Worm (Caenorhabditis elegans) whole organism, L2 larva: ENCODE measurements around the gene T20G5.8.

Source experiments
- C34F6.9 ChIP-seq: fragments of 150-350 bp; optimal IDR thresholded peaks from 2 replicates; lab custom pipeline; 2014; ENCODE audit warnings: missing biosample characterization, missing genetic modification characterization
- F13H6.1 ChIP-seq: sonication (generic microtip); optimal IDR thresholded peaks from 2 replicates; lab custom pipeline; 2016; ENCODE audit warnings: missing genetic modification characterization, missing compliant biosample characterization
- R02D3.7 ChIP-seq: fragments of 150-350 bp; optimal IDR thresholded peaks from 2 replicates; lab custom pipeline; 2014; ENCODE audit warnings: missing biosample characterization, missing genetic modification characterization
- Y55F3AM.14 ChIP-seq: fragments of 200-800 bp; sonication (Bioruptor generic); optimal IDR thresholded peaks from 2 replicates; lab custom pipeline; 2018; ENCODE audit warnings: mild to moderate bottlenecking, missing genetic modification characterization, missing compliant biosample characterization
- alr-1 ChIP-seq: fragments of 150-350 bp; optimal IDR thresholded peaks from 2 replicates; lab custom pipeline; 2014; ENCODE audit warnings: missing biosample characterization, missing genetic modification characterization
- blmp-1 ChIP-seq: sonication (generic microtip); optimal IDR thresholded peaks from 2 replicates; lab custom pipeline; 2017; ENCODE audit warnings: missing genetic modification characterization, mild to moderate bottlenecking, missing compliant biosample characterization, antibody characterized with exemption, moderate library complexity; ENCODE audit not compliant: insufficient read depth
- ceh-16 ChIP-seq: fragments of 150-350 bp; optimal IDR thresholded peaks from 2 replicates; lab custom pipeline; 2014; ENCODE audit warnings: missing biosample characterization, missing genetic modification characterization
- ceh-82 ChIP-seq: fragments of 150-350 bp; optimal IDR thresholded peaks from 2 replicates; lab custom pipeline; 2014; ENCODE audit warnings: missing biosample characterization, missing genetic modification characterization
- crh-2 ChIP-seq: sonication (generic microtip); optimal IDR thresholded peaks from 2 replicates; lab custom pipeline; 2017; ENCODE audit warnings: missing biosample characterization, missing genetic modification characterization
- dmd-4 ChIP-seq: sonication (generic microtip); optimal IDR thresholded peaks from 2 replicates; lab custom pipeline; 2017; ENCODE audit warnings: missing biosample characterization, missing genetic modification characterization
- egl-27 ChIP-seq: sonication (generic microtip); optimal IDR thresholded peaks from 3 replicates; lab custom pipeline; 2017; ENCODE audit warnings: missing biosample characterization, missing genetic modification reagents, missing genetic modification characterization
- elt-1 ChIP-seq: fragments of 150-350 bp; optimal IDR thresholded peaks from 2 replicates; lab custom pipeline; 2014; ENCODE audit warnings: missing biosample characterization, missing genetic modification characterization
- elt-3 ChIP-seq: sonication (generic microtip); optimal IDR thresholded peaks from 2 replicates; lab custom pipeline; 2017; ENCODE audit warnings: missing biosample characterization, missing genetic modification characterization
- gmeb-1 ChIP-seq: fragments of 150-350 bp; optimal IDR thresholded peaks from 2 replicates; lab custom pipeline; 2014; ENCODE audit warnings: missing biosample characterization, missing genetic modification characterization
- lin-11 ChIP-seq: fragments of 150-350 bp; sonication (generic microtip); optimal IDR thresholded peaks from 2 replicates; lab custom pipeline; 2014; ENCODE audit warnings: missing biosample characterization, missing genetic modification characterization, inconsistent platforms, mixed read lengths
- lin-13 ChIP-seq: fragments of 150-350 bp; optimal IDR thresholded peaks from 2 replicates; lab custom pipeline; 2014; ENCODE audit warnings: missing biosample characterization, missing genetic modification reagents, missing genetic modification characterization
- lin-39 ChIP-seq: fragments of 150-350 bp; optimal IDR thresholded peaks from 2 replicates; lab custom pipeline; 2014; ENCODE audit warnings: missing biosample characterization, missing genetic modification reagents, missing genetic modification characterization
- lsy-2 ChIP-seq, 2 experiments: fragments of 150-350 bp in 1 of 2; sonication (generic microtip) in 1 of 2; optimal IDR thresholded peaks; 2 replicates each; lab custom pipeline; 2014 to 2017; ENCODE audit warnings: missing biosample characterization in 2 of 2, missing genetic modification characterization in 2 of 2
- mab-5 ChIP-seq: fragments of 150-350 bp; optimal IDR thresholded peaks from 2 replicates; lab custom pipeline; 2014; ENCODE audit warnings: missing biosample characterization, missing genetic modification characterization
- mdl-1 ChIP-seq, 2 experiments: fragments of 150-350 bp in 1 of 2; sonication (generic microtip) in 1 of 2; optimal IDR thresholded peaks; 2 replicates each; lab custom pipeline; 2017; ENCODE audit warnings: missing biosample characterization in 2 of 2, missing genetic modification characterization in 2 of 2
- nhr-10 ChIP-seq: sonication (generic microtip); optimal IDR thresholded peaks from 2 replicates; lab custom pipeline; 2017; ENCODE audit warnings: missing biosample characterization, missing genetic modification characterization
- nhr-11 ChIP-seq: fragments of 150-350 bp; optimal IDR thresholded peaks from 2 replicates; lab custom pipeline; 2014; ENCODE audit warnings: missing biosample characterization, missing genetic modification characterization
- nhr-12 ChIP-seq: fragments of 150-350 bp; optimal IDR thresholded peaks from 2 replicates; lab custom pipeline; 2014; ENCODE audit warnings: missing biosample characterization, missing genetic modification characterization
- nhr-129 ChIP-seq: fragments of 150-350 bp; optimal IDR thresholded peaks from 2 replicates; lab custom pipeline; 2014; ENCODE audit warnings: missing biosample characterization, missing genetic modification characterization
- nhr-21 ChIP-seq: fragments of 150-350 bp; optimal IDR thresholded peaks from 2 replicates; lab custom pipeline; 2014; ENCODE audit warnings: missing biosample characterization, missing genetic modification characterization
- nhr-237 ChIP-seq: fragments of 150-350 bp; optimal IDR thresholded peaks from 2 replicates; lab custom pipeline; 2014; ENCODE audit warnings: missing biosample characterization, missing genetic modification characterization
- nhr-25 ChIP-seq: fragments of 150-350 bp; sonication (generic microtip); optimal IDR thresholded peaks from 3 replicates; lab custom pipeline; 2014; ENCODE audit warnings: missing biosample characterization, missing genetic modification characterization
- nhr-6 ChIP-seq: fragments of 150-350 bp; optimal IDR thresholded peaks from 2 replicates; lab custom pipeline; 2014; ENCODE audit warnings: missing biosample characterization, missing genetic modification characterization
- nhr-77 ChIP-seq: fragments of 150-350 bp; optimal IDR thresholded peaks from 2 replicates; lab custom pipeline; 2014; ENCODE audit warnings: missing biosample characterization, missing genetic modification characterization
- peb-1 ChIP-seq: fragments of 150-350 bp; optimal IDR thresholded peaks from 2 replicates; lab custom pipeline; 2014; ENCODE audit warnings: missing biosample characterization, missing genetic modification characterization
- sem-4 ChIP-seq: fragments of 150-350 bp; optimal IDR thresholded peaks from 2 replicates; lab custom pipeline; 2014; ENCODE audit warnings: missing biosample characterization, missing genetic modification reagents, missing genetic modification characterization
- skn-1 ChIP-seq: sonication (generic microtip); optimal IDR thresholded peaks from 2 replicates; lab custom pipeline; 2017; ENCODE audit warnings: missing biosample characterization, missing genetic modification characterization
- sma-3 ChIP-seq: sonication (generic microtip); optimal IDR thresholded peaks from 2 replicates; lab custom pipeline; 2016; ENCODE audit warnings: missing genetic modification reagents, missing genetic modification characterization, missing compliant biosample characterization
- sma-9 ChIP-seq, 2 experiments: fragments of 150-350 bp in 1 of 2; sonication (generic microtip) in 1 of 2; optimal IDR thresholded peaks; 2 replicates each; lab custom pipeline; 2014 to 2016; ENCODE audit warnings: missing genetic modification characterization in 2 of 2, mild to moderate bottlenecking in 1 of 2, missing biosample characterization in 1 of 2, missing compliant biosample characterization in 1 of 2, missing genetic modification reagents in 1 of 2, moderate library complexity in 1 of 2
- snpc-4 ChIP-seq: fragments of 150-350 bp; optimal IDR thresholded peaks from 2 replicates; lab custom pipeline; 2014; ENCODE audit warnings: missing biosample characterization, missing genetic modification characterization
- unc-39 ChIP-seq: fragments of 150-350 bp; optimal IDR thresholded peaks from 2 replicates; lab custom pipeline; 2014; ENCODE audit warnings: missing biosample characterization, missing genetic modification characterization
- unc-55 ChIP-seq: fragments of 150-350 bp; sonication (generic microtip); optimal IDR thresholded peaks from 3 replicates; lab custom pipeline; 2014; ENCODE audit warnings: missing biosample characterization, missing genetic modification reagents, missing genetic modification characterization
- zag-1 ChIP-seq: fragments of 150-350 bp; optimal IDR thresholded peaks from 2 replicates; lab custom pipeline; 2014; ENCODE audit warnings: missing biosample characterization, missing genetic modification characterization
- ztf-1 ChIP-seq: fragments of 200-800 bp; sonication (Bioruptor generic); conservative IDR thresholded peaks from 2 replicates; pipeline ENCODE4 v1.3.6; 2022; ENCODE audit warnings: missing genetic modification characterization, missing compliant biosample characterization
- ztf-11 ChIP-seq: sonication (generic microtip); optimal IDR thresholded peaks from 2 replicates; lab custom pipeline; 2017; ENCODE audit warnings: missing biosample characterization, missing genetic modification characterization

The T20G5.8 gene

DNA sequence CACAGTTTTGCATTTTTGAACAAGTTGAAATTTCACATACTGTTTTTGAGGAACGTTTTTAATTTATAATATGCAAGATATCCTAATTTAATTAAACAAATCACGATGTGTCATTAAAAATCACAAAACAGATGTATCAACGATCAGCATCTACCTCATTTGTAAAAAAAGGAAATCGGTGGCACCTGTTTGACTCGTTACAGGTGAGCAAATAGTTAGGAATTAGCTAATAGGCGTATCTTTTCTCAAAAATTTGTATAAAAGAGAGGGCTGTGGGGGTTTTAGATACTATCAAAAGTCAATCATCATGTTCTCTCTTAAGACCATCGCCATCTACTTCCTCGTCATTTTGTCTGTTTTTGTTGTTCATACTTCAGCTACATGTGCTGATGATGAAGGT lies at the start of gene T20G5.8:
Gene T20G5.8, plus strand, starts transcription at position 301 of the 400 bp plus-strand sequence.
- no peak for TF ChIP-seq dmd-4 (tag; lab: Kevin White, UChicago)
- no peak for TF ChIP-seq lsy-2 (tag; optimal IDR thresholded peaks at IDR 0.05; lab: Kevin White, UChicago)
- TF ChIP-seq Y55F3AM.14 (GFP tag; lab: Kevin White, UChicago): no peak
- TF ChIP-seq egl-27 (tag; lab: Kevin White, UChicago): no peak
- no peak for TF ChIP-seq nhr-77
- TF ChIP-seq snpc-4 (tag; lab: Kevin White, UChicago): no peak
- TF ChIP-seq elt-1 (tag; lab: Kevin White, UChicago): no peak
- no peak for TF ChIP-seq sma-3 (GFP tag; lab: Kevin White, UChicago)
- TF ChIP-seq nhr-12 (tag; lab: Kevin White, UChicago): no peak
- no peak for TF ChIP-seq nhr-25 (tag; lab: Kevin White, UChicago)
- no peak for TF ChIP-seq skn-1 (tag; lab: Kevin White, UChicago)
- no peak for TF ChIP-seq ceh-82
- no peak for TF ChIP-seq nhr-21 (tag; lab: Kevin White, UChicago)
- no peak for TF ChIP-seq gmeb-1 (tag; lab: Kevin White, UChicago)
- TF ChIP-seq zag-1 (tag; lab: Kevin White, UChicago): no peak

DNA sequence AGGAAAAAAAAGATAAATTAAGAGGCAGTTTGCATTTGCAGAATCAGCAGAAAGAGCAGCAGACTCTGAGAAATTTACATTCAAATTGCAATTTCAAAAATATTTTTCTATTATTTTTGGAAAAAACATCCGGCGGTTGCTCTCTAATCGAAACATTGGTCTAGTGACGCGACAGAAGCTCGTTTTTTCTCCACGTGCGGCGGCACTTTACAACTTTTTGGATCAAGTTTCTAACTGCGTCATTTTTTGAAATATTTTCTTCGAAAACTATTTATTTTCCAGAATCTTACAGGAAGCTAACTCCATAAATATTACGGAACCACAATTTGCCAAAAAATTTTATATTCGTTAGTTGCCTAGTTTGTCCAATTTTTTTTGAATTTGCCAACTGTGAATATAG lies 49.2 kb upstream of the T20G5.8 start:
- TF ChIP-seq gmeb-1 (tag; lab: Kevin White, UChicago) (no peak), lin-39 (tag; lab: Kevin White, UChicago) (no peak), R02D3.7 (no peak), nhr-11 (tag; lab: Kevin White, UChicago) (no peak), nhr-10 (tag; lab: Kevin White, UChicago) (no peak), nhr-6 (no peak), ceh-16 (no peak), mdl-1 (tag; optimal IDR thresholded peaks at IDR 0.05; lab: Kevin White, UChicago) (no peak), sma-9 (GFP tag; optimal IDR thresholded peaks at IDR 0.05; lab: Kevin White, UChicago) (no peak), sma-9 (tag; optimal IDR thresholded peaks at IDR 0.05; lab: Kevin White, UChicago) (no peak), blmp-1 (tag; lab: Kevin White, UChicago) (no peak), alr-1 (tag; lab: Kevin White, UChicago) (no peak), nhr-129 (tag; lab: Kevin White, UChicago) (no peak), sma-3 (GFP tag; lab: Kevin White, UChicago) (no peak), snpc-4 (tag; lab: Kevin White, UChicago) (no peak), crh-2 (tag; lab: Kevin White, UChicago) (no peak), elt-3 (tag; lab: Kevin White, UChicago) (no peak), nhr-237 (tag; lab: Kevin White, UChicago) (no peak)

DNA sequence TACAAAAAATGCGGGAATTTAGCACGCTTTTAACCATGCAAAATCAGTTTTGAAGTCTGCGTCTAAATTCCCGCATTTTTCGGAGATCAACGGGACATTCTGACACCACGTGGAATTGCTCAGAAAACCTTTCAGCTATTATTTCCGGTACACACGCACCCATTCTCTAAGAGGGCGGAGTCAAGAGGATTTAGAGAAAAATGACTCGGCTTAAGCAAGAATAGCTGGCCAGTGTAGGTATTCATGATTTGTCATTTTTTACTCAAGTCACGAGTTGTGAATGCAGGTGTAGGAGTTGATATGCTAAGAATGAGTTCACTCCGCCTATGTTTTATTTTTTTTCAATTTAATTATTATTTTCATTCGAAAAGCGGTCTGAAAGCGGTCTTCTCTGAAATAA lies 48.4 kb upstream of the T20G5.8 start:
- no peak for TF ChIP-seq nhr-12 (tag; lab: Kevin White, UChicago)
- no peak for TF ChIP-seq Y55F3AM.14 (GFP tag; lab: Kevin White, UChicago)
- no peak for TF ChIP-seq blmp-1 (tag; lab: Kevin White, UChicago)
- TF ChIP-seq nhr-21 (tag; lab: Kevin White, UChicago): no peak
- TF ChIP-seq ztf-1 (GFP tag; lab: Robert Waterston, UW): no peak
- peak; percentile 35 for TF ChIP-seq sma-9 (GFP tag; optimal IDR thresholded peaks at IDR 0.05; lab: Kevin White, UChicago)
- no peak for TF ChIP-seq sma-9 (tag; optimal IDR thresholded peaks at IDR 0.05; lab: Kevin White, UChicago)
- TF ChIP-seq gmeb-1 (tag; lab: Kevin White, UChicago): no peak
- TF ChIP-seq F13H6.1 (tag; lab: Kevin White, UChicago): no peak
- TF ChIP-seq lsy-2 (tag; optimal IDR thresholded peaks at IDR 0.05; lab: Kevin White, UChicago): peak in 1 of 2 experiments; percentile 38
- no peak for TF ChIP-seq lin-39 (tag; lab: Kevin White, UChicago)
- TF ChIP-seq unc-39 (tag; lab: Kevin White, UChicago): no peak
- TF ChIP-seq snpc-4 (tag; lab: Kevin White, UChicago): no peak
- TF ChIP-seq ztf-11 (tag; lab: Kevin White, UChicago): no peak
- peak; percentile 30 for TF ChIP-seq C34F6.9
- no peak for TF ChIP-seq peb-1 (tag; lab: Kevin White, UChicago)
- peak; percentile 19 for TF ChIP-seq lin-11 (tag; lab: Kevin White, UChicago)
- TF ChIP-seq nhr-11 (tag; lab: Kevin White, UChicago): no peak

DNA sequence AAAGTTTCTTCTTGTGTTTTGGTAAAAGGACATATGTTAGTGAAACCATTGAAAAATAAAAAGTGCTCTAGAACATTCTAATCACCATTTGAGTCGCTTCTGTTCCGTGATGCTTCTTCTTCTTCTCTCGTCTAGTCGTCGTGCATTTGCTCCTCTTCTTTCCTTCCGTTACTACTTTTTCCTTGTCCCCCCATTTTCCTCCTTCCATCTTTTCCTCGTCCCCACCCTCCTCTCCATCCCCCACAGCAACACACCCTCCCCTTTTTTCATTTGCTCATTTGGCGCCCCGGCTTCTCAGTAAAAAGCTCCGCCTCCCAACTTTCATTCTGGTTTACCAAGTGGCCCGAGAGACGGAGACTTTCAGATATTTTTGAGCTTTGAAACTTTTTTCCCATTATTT lies 47.4 kb upstream of the T20G5.8 start:
- TF ChIP-seq nhr-10 (tag; lab: Kevin White, UChicago) (no peak), mab-5 (tag; lab: Kevin White, UChicago) (peak; percentile 27), Y55F3AM.14 (GFP tag; lab: Kevin White, UChicago) (peak; percentile 9), C34F6.9 (peak; percentile 70), peb-1 (tag; lab: Kevin White, UChicago) (no peak), unc-55 (peak; percentile 58), lsy-2 (tag; optimal IDR thresholded peaks at IDR 0.05; lab: Kevin White, UChicago) (peak in 1 of 2 experiments; percentile 46), F13H6.1 (tag; lab: Kevin White, UChicago) (peak; percentile 14), sma-9 (GFP tag; optimal IDR thresholded peaks at IDR 0.05; lab: Kevin White, UChicago) (peak; percentile 10), sma-9 (tag; optimal IDR thresholded peaks at IDR 0.05; lab: Kevin White, UChicago) (no peak), zag-1 (tag; lab: Kevin White, UChicago) (peak; percentile 73), sem-4 (tag; lab: Kevin White, UChicago) (peak; percentile 14), lin-13 (no peak), lin-11 (tag; lab: Kevin White, UChicago) (peak; percentile 15), crh-2 (tag; lab: Kevin White, UChicago) (peak; percentile 46), nhr-129 (tag; lab: Kevin White, UChicago) (peak; percentile 23), elt-1 (tag; lab: Kevin White, UChicago) (no peak)
